Worm (Caenorhabditis elegans): ENCODE results near the gene rmd-3.

rmd-3 gene

ce11 chrII:11377700-11378099, 38.3 kb upstream of the rmd-3 start:
- TF ChIP-seq ceh-9 (tag; optimal IDR thresholded peaks at IDR 0.05): no peak
- TF ChIP-seq ama-1 (optimal IDR thresholded peaks at IDR 0.05): no peak
- TF ChIP-seq mdl-1 (tag; optimal IDR thresholded peaks at IDR 0.05): no peak
- TF ChIP-seq nhr-67 (tag; optimal IDR thresholded peaks at IDR 0.05): no peak
- no peak for TF ChIP-seq aly-2 (tag; optimal IDR thresholded peaks at IDR 0.05)
- no peak for TF ChIP-seq nfya-1 (tag; optimal IDR thresholded peaks at IDR 0.05; ENCODE audit: insufficient read depth)
- no peak for TF ChIP-seq jun-1 (tag; optimal IDR thresholded peaks at IDR 0.05)
- no peak for TF ChIP-seq pqm-1 (tag; optimal IDR thresholded peaks at IDR 0.05)

DNA sequence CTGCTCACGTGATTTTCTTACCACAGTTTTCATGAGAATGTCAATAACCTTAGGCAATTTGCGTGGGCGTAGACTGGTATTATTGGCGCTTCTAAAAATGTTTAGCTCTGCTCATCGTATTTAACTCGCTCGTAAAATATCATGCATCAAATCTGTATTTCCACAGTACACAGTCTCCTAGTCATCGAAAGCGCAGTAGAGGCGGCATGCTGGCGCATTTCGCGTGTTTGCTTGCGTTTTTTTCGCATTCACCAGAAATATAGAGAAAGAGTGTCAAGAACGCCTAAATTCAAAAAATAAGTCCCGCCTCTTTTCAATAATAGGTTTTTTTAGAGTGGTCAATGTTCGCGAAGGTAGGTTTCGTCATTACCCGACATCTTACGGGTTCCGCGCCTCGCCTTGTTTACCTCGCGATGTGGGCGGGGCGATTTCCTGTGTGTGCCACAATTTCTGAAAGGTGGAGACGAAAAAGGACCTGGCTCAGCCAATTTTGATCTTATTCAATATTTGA, 37.2 kb upstream of the rmd-3 start:
- TF ChIP-seq elt-1 (tag; optimal IDR thresholded peaks at IDR 0.05): no peak
- no peak for TF ChIP-seq nhr-11 (tag; optimal IDR thresholded peaks at IDR 0.05)
- no peak for TF ChIP-seq nhr-76 (tag; optimal IDR thresholded peaks at IDR 0.05)
- TF ChIP-seq snpc-4 (tag; optimal IDR thresholded peaks at IDR 0.05): peak; percentile 93
- no peak for TF ChIP-seq ceh-82 (tag; optimal IDR thresholded peaks at IDR 0.05)
- TF ChIP-seq fkh-10 (GFP tag; optimal IDR thresholded peaks at IDR 0.05): no peak
- no peak for TF ChIP-seq sea-2 (GFP tag; optimal IDR thresholded peaks at IDR 0.05)
- TF ChIP-seq ceh-16 (tag; optimal IDR thresholded peaks at IDR 0.05): no peak
- no peak for TF ChIP-seq daf-12 (tag; optimal IDR thresholded peaks at IDR 0.05)
- TF ChIP-seq tbx-2 (tag; optimal IDR thresholded peaks at IDR 0.05): no peak
- TF ChIP-seq elt-2 (tag; optimal IDR thresholded peaks at IDR 0.05): peak; percentile 57
- no peak for TF ChIP-seq eor-1 (tag; optimal IDR thresholded peaks at IDR 0.05)
- no peak for TF ChIP-seq nhr-28 (tag; optimal IDR thresholded peaks at IDR 0.05)
- no peak for TF ChIP-seq ztf-4 (tag; optimal IDR thresholded peaks at IDR 0.05)
- no peak for TF ChIP-seq fkh-2 (tag; optimal IDR thresholded peaks at IDR 0.05)
- TF ChIP-seq aly-2 (tag; optimal IDR thresholded peaks at IDR 0.05): no peak
- no peak for TF ChIP-seq fos-1 (tag; optimal IDR thresholded peaks at IDR 0.05)
- TF ChIP-seq ZK546.5 (tag; optimal IDR thresholded peaks at IDR 0.05): no peak
- TF ChIP-seq zag-1 (tag; optimal IDR thresholded peaks at IDR 0.05): no peak
- no peak for TF ChIP-seq jun-1 (tag; optimal IDR thresholded peaks at IDR 0.05)
- TF ChIP-seq skn-1 (tag; optimal IDR thresholded peaks at IDR 0.05): no peak
- TF ChIP-seq pqm-1 (tag; optimal IDR thresholded peaks at IDR 0.05): peak; percentile 51
- peak; percentile 91 for TF ChIP-seq ama-1 (optimal IDR thresholded peaks at IDR 0.05)
- TF ChIP-seq nhr-25 (tag; optimal IDR thresholded peaks at IDR 0.05): peak; percentile 4
- TF ChIP-seq egl-5 (tag; optimal IDR thresholded peaks at IDR 0.05): no peak
- peak; percentile 74 for TF ChIP-seq lsy-12 (tag; optimal IDR thresholded peaks at IDR 0.05)
- TF ChIP-seq nhr-67 (tag; optimal IDR thresholded peaks at IDR 0.05): no peak
- TF ChIP-seq elt-3 (tag; optimal IDR thresholded peaks at IDR 0.05): no peak
- no peak for TF ChIP-seq unc-39 (tag; optimal IDR thresholded peaks at IDR 0.05)
- TF ChIP-seq nhr-77 (tag; optimal IDR thresholded peaks at IDR 0.05): no peak
- TF ChIP-seq nhr-43 (tag; optimal IDR thresholded peaks at IDR 0.05; ENCODE audit: poor library complexity, severe bottlenecking): peak; percentile 53
- peak; percentile 45 for TF ChIP-seq nhr-23 (tag; optimal IDR thresholded peaks at IDR 0.05)
- TF ChIP-seq egl-27 (tag; optimal IDR thresholded peaks at IDR 0.05): no peak
- no peak for TF ChIP-seq unc-62 (GFP tag; optimal IDR thresholded peaks at IDR 0.05)
- no peak for TF ChIP-seq R02D3.7 (tag; optimal IDR thresholded peaks at IDR 0.05)
- TF ChIP-seq mdl-1 (tag; optimal IDR thresholded peaks at IDR 0.05): no peak
- TF ChIP-seq ceh-9 (tag; optimal IDR thresholded peaks at IDR 0.05): no peak
- TF ChIP-seq nfya-1 (tag; optimal IDR thresholded peaks at IDR 0.05; ENCODE audit: insufficient read depth): peak; percentile 52
- peak; percentile 61 for TF ChIP-seq lin-15B (tag; optimal IDR thresholded peaks at IDR 0.05)
- no peak for TF ChIP-seq pha-4 (tag; optimal IDR thresholded peaks at IDR 0.05)
- TF ChIP-seq mml-1 (tag; optimal IDR thresholded peaks at IDR 0.05): no peak
- TF ChIP-seq lin-39 (tag; optimal IDR thresholded peaks at IDR 0.05): no peak
- no peak for TF ChIP-seq nhr-12 (tag; optimal IDR thresholded peaks at IDR 0.05)
- no peak for TF ChIP-seq hmg-11 (tag; optimal IDR thresholded peaks at IDR 0.05)
- TF ChIP-seq ceh-28 (tag; optimal IDR thresholded peaks at IDR 0.05): no peak
- no peak for TF ChIP-seq nhr-237 (tag; optimal IDR thresholded peaks at IDR 0.05)
- TF ChIP-seq ztf-11 (tag; optimal IDR thresholded peaks at IDR 0.05): no peak

All from whole organism, L3 larva.